Worm (Caenorhabditis elegans) whole organism, L4 larva: Measurements from ENCODE around the gene lbp-2.

Experiments
- F26F4.8 ChIP-seq: fragments of 200-800 bp; sonication (Bioruptor generic); conservative IDR thresholded peaks from 2 replicates; pipeline ENCODE4 v1.3.6; 2022; ENCODE audit warnings: missing genetic modification characterization, missing compliant biosample characterization
- F37D6.2 ChIP-seq: sonication (generic microtip); optimal IDR thresholded peaks from 2 replicates; lab custom pipeline; 2016; ENCODE audit warnings: mild to moderate bottlenecking, missing genetic modification characterization, missing compliant biosample characterization
- F44E2.7 ChIP-seq: fragments of 200-800 bp; sonication (Bioruptor generic); IDR thresholded peaks from 2 replicates; pipeline ENCODE4 v2.1.2; 2022; ENCODE audit warnings: missing genetic modification characterization, missing compliant biosample characterization
- Y105C5A.15 ChIP-seq: fragments of 200-800 bp; sonication (Bioruptor generic); IDR thresholded peaks from 2 replicates; pipeline ENCODE4 v1.3.6; 2022; ENCODE audit warnings: missing genetic modification characterization, missing compliant biosample characterization
- aha-1 ChIP-seq: fragments of 150-350 bp; peaks from one replicate; lab custom pipeline; 2014; ENCODE audit warnings: missing biosample characterization, missing genetic modification characterization
- aly-2 ChIP-seq: sonication (generic microtip); optimal IDR thresholded peaks from 2 replicates; lab custom pipeline; 2018; ENCODE audit warnings: missing biosample characterization, missing genetic modification characterization
- ceh-28 ChIP-seq: fragments of 150-350 bp; optimal IDR thresholded peaks from 2 replicates; lab custom pipeline; 2014; ENCODE audit warnings: missing biosample characterization, missing genetic modification reagents, missing genetic modification characterization
- ceh-44 ChIP-seq: fragments of 200-800 bp; sonication (Bioruptor generic); IDR thresholded peaks from 2 replicates; pipeline ENCODE4 v1.3.6; 2022; ENCODE audit warnings: missing genetic modification reagents, missing genetic modification characterization, missing compliant biosample characterization
- cey-2 ChIP-seq: sonication (generic microtip); optimal IDR thresholded peaks from 3 replicates; lab custom pipeline; 2017; ENCODE audit warnings: missing genetic modification characterization, mild to moderate bottlenecking, missing compliant biosample characterization, antibody characterized with exemption, borderline replicate concordance; ENCODE audit not compliant: insufficient read depth
- ctbp-1 ChIP-seq: fragments of 200-800 bp; sonication (Bioruptor generic); IDR thresholded peaks from 2 replicates; pipeline ENCODE4 v1.3.6; 2022; ENCODE audit warnings: missing genetic modification reagents, missing genetic modification characterization, missing compliant biosample characterization
- daf-12 ChIP-seq: fragments of 150-350 bp; optimal IDR thresholded peaks from 2 replicates; lab custom pipeline; 2014; ENCODE audit warnings: missing biosample characterization, missing genetic modification reagents, missing genetic modification characterization
- daf-16 ChIP-seq, 3 experiments: sonication (generic microtip); optimal IDR thresholded peaks; 2 replicates each; lab custom pipeline; 2016 to 2017; ENCODE audit warnings: missing genetic modification characterization in 3 of 3, missing genetic modification reagents in 3 of 3, mild to moderate bottlenecking in 2 of 3, missing compliant biosample characterization in 2 of 3, missing biosample characterization in 1 of 3, moderate library complexity in 1 of 3
- daf-8 ChIP-seq: fragments of 200-800 bp; sonication (Bioruptor generic); IDR thresholded peaks from 2 replicates; pipeline ENCODE4 v1.3.6; 2022; ENCODE audit warnings: missing genetic modification characterization, missing compliant biosample characterization
- dmd-8 ChIP-seq: fragments of 200-800 bp; sonication (Bioruptor generic); IDR thresholded peaks from 2 replicates; pipeline ENCODE4 v1.3.6; 2022; ENCODE audit warnings: missing genetic modification characterization, missing compliant biosample characterization
- dmd-9 ChIP-seq: fragments of 200-800 bp; sonication (Bioruptor generic); IDR thresholded peaks from 2 replicates; pipeline ENCODE4 v1.3.6; 2022; ENCODE audit warnings: missing genetic modification reagents, missing genetic modification characterization, missing compliant biosample characterization
- dve-1 ChIP-seq: sonication (generic microtip); optimal IDR thresholded peaks from 2 replicates; lab custom pipeline; 2017; ENCODE audit warnings: antibody characterized with exemption, mild to moderate bottlenecking, missing genetic modification characterization, missing compliant biosample characterization; ENCODE audit not compliant: insufficient read depth
- fkh-10 ChIP-seq: fragments of 150-350 bp; optimal IDR thresholded peaks from 2 replicates; lab custom pipeline; 2014; ENCODE audit warnings: missing biosample characterization, missing genetic modification reagents, missing genetic modification characterization
- gei-8 ChIP-seq: fragments of 200-800 bp; sonication (Bioruptor generic); optimal IDR thresholded peaks from 2 replicates; lab custom pipeline; 2018; ENCODE audit warnings: mild to moderate bottlenecking, missing genetic modification characterization, missing compliant biosample characterization
- lim-7 ChIP-seq: fragments of 200-800 bp; sonication (Bioruptor generic); IDR thresholded peaks from 2 replicates; pipeline ENCODE4 v1.3.6; 2022; ENCODE audit warnings: missing genetic modification characterization, missing compliant biosample characterization
- lin-15B ChIP-seq: fragments of 150-350 bp; sonication (generic microtip); optimal IDR thresholded peaks from 3 replicates; lab custom pipeline; 2014; ENCODE audit warnings: missing biosample characterization, missing genetic modification characterization
- lin-38 ChIP-seq: fragments of 200-800 bp; sonication (Bioruptor generic); IDR thresholded peaks from 2 replicates; pipeline ENCODE4 v1.3.6; 2022; ENCODE audit warnings: missing genetic modification reagents, missing genetic modification characterization, missing compliant biosample characterization
- lin-39 ChIP-seq: fragments of 150-350 bp; optimal IDR thresholded peaks from 2 replicates; lab custom pipeline; 2014; ENCODE audit warnings: missing biosample characterization, missing genetic modification reagents, missing genetic modification characterization
- lsy-2 ChIP-seq, 2 experiments: fragments of 150-350 bp in 1 of 2; sonication (generic microtip) in 1 of 2; optimal IDR thresholded peaks; 2 replicates each; lab custom pipeline; 2014 to 2017; ENCODE audit warnings: missing biosample characterization in 2 of 2, missing genetic modification characterization in 2 of 2
- madf-5 ChIP-seq, 2 experiments: fragments of 200-800 bp; sonication (Bioruptor generic); IDR thresholded peaks; 2 replicates each; pipeline ENCODE4 v1.3.6; 2022; ENCODE audit warnings: missing compliant biosample characterization in 2 of 2, missing genetic modification characterization in 2 of 2
- mdl-1 ChIP-seq, 2 experiments: fragments of 150-350 bp in 1 of 2; sonication (generic microtip) in 1 of 2; optimal IDR thresholded peaks; 2 replicates each; lab custom pipeline; 2014 to 2017; ENCODE audit warnings: missing biosample characterization in 2 of 2, missing genetic modification characterization in 2 of 2
- mdt-29 ChIP-seq: fragments of 200-800 bp; sonication (Bioruptor generic); IDR thresholded peaks from 2 replicates; pipeline ENCODE4 v1.3.6; 2022; ENCODE audit warnings: missing genetic modification reagents, missing genetic modification characterization, missing compliant biosample characterization
- mep-1 ChIP-seq: fragments of 150-350 bp; sonication (generic microtip); optimal IDR thresholded peaks from 3 replicates; lab custom pipeline; 2014; ENCODE audit warnings: missing biosample characterization, missing genetic modification characterization
- mes-2 ChIP-seq: sonication (generic microtip); optimal IDR thresholded peaks from 2 replicates; lab custom pipeline; 2016; ENCODE audit warnings: missing genotype, mild to moderate bottlenecking, missing genetic modification characterization, missing compliant biosample characterization; ENCODE audit not compliant: poor library complexity, severe bottlenecking
- mxl-2 ChIP-seq: fragments of 200-800 bp; sonication (Bioruptor generic); conservative IDR thresholded peaks from 2 replicates; pipeline ENCODE4 v1.3.6; 2022; ENCODE audit warnings: missing genetic modification reagents, missing genetic modification characterization, missing compliant biosample characterization
- nhr-10 ChIP-seq: fragments of 150-350 bp; optimal IDR thresholded peaks from 2 replicates; lab custom pipeline; 2014; ENCODE audit warnings: missing biosample characterization, missing genetic modification characterization
- nhr-11 ChIP-seq: fragments of 150-350 bp; optimal IDR thresholded peaks from 2 replicates; lab custom pipeline; 2014; ENCODE audit warnings: missing biosample characterization, missing genetic modification characterization
- nhr-111 ChIP-seq: fragments of 200-800 bp; sonication (Bioruptor generic); optimal IDR thresholded peaks from 2 replicates; lab custom pipeline; 2018; ENCODE audit warnings: mild to moderate bottlenecking, missing genetic modification characterization, missing compliant biosample characterization
- nhr-25 ChIP-seq: sonication (generic microtip); optimal IDR thresholded peaks from 2 replicates; lab custom pipeline; 2017; ENCODE audit warnings: missing genetic modification characterization, mild to moderate bottlenecking, missing compliant biosample characterization, antibody characterized with exemption, moderate library complexity, borderline replicate concordance; ENCODE audit not compliant: insufficient read depth
- nhr-41 ChIP-seq: fragments of 200-800 bp; sonication (Bioruptor generic); IDR thresholded peaks from 2 replicates; pipeline ENCODE4 v1.3.6; 2022; ENCODE audit warnings: missing genetic modification reagents, missing genetic modification characterization, missing compliant biosample characterization
- nhr-42 ChIP-seq: fragments of 200-800 bp; sonication (Bioruptor generic); IDR thresholded peaks from 2 replicates; pipeline ENCODE4 v1.3.6; 2022; ENCODE audit warnings: missing genetic modification characterization, missing compliant biosample characterization
- nhr-48 ChIP-seq: sonication (generic microtip); optimal IDR thresholded peaks from 2 replicates; lab custom pipeline; 2016; ENCODE audit warnings: mild to moderate bottlenecking, missing genetic modification characterization, missing compliant biosample characterization
- nhr-6 ChIP-seq: fragments of 150-350 bp; optimal IDR thresholded peaks from 2 replicates; lab custom pipeline; 2014; ENCODE audit warnings: missing biosample characterization, missing genetic modification characterization
- nhr-76 ChIP-seq: fragments of 150-350 bp; optimal IDR thresholded peaks from 2 replicates; lab custom pipeline; 2014; ENCODE audit warnings: missing biosample characterization, missing genetic modification characterization
- nhr-77 ChIP-seq: fragments of 150-350 bp; optimal IDR thresholded peaks from 2 replicates; lab custom pipeline; 2014; ENCODE audit warnings: missing biosample characterization, missing genetic modification characterization
- pha-4 ChIP-seq, 2 experiments: fragments of 150-350 bp in 1 of 2; fragments of 200-800 bp in 1 of 2; sonication (Bioruptor generic) in 1 of 2; IDR thresholded peaks in 1 of 2; optimal IDR thresholded peaks in 1 of 2; 2 replicates each; pipeline versions ENCODE4 v1.3.6 to Lab custom; 2014 to 2022; ENCODE audit warnings: missing genetic modification characterization in 2 of 2, missing genetic modification reagents in 2 of 2, missing biosample characterization in 1 of 2, missing compliant biosample characterization in 1 of 2
- pqm-1 ChIP-seq: sonication (generic microtip); optimal IDR thresholded peaks from 2 replicates; lab custom pipeline; 2017; ENCODE audit warnings: missing biosample characterization, missing genetic modification characterization
- saeg-2 ChIP-seq: fragments of 200-800 bp; sonication (Bioruptor generic); IDR thresholded peaks from 2 replicates; pipeline ENCODE4 v1.3.6; 2022; ENCODE audit warnings: missing genetic modification reagents, missing genetic modification characterization, missing compliant biosample characterization
- sdz-12 ChIP-seq: fragments of 200-800 bp; sonication (Bioruptor generic); optimal IDR thresholded peaks from 2 replicates; lab custom pipeline; 2018; ENCODE audit warnings: mild to moderate bottlenecking, missing genetic modification characterization, missing compliant biosample characterization
- set-16 ChIP-seq: fragments of 200-800 bp; sonication (Bioruptor generic); IDR thresholded peaks from 2 replicates; pipeline ENCODE4 v1.3.6; 2022; ENCODE audit warnings: missing genetic modification reagents, missing genetic modification characterization, missing compliant biosample characterization
- skn-1 ChIP-seq: fragments of 150-350 bp; optimal IDR thresholded peaks from 2 replicates; lab custom pipeline; 2014; ENCODE audit warnings: missing biosample characterization, missing genetic modification characterization
- spr-1 ChIP-seq: sonication (generic microtip); optimal IDR thresholded peaks from 2 replicates; lab custom pipeline; 2016; ENCODE audit warnings: mild to moderate bottlenecking, missing genetic modification characterization, missing compliant biosample characterization
- spr-3 ChIP-seq: fragments of 200-800 bp; sonication (Bioruptor generic); optimal IDR thresholded peaks from 2 replicates; lab custom pipeline; 2018; ENCODE audit warnings: mild to moderate bottlenecking, missing genetic modification characterization, missing compliant biosample characterization
- unc-39 ChIP-seq: sonication (generic microtip); optimal IDR thresholded peaks from 2 replicates; lab custom pipeline; 2017; ENCODE audit warnings: missing biosample characterization, missing genetic modification characterization
- zag-1 ChIP-seq: fragments of 150-350 bp; optimal IDR thresholded peaks from 2 replicates; lab custom pipeline; 2014; ENCODE audit warnings: missing biosample characterization, missing genetic modification characterization
- zip-2 ChIP-seq: fragments of 150-350 bp; optimal IDR thresholded peaks from 2 replicates; lab custom pipeline; 2014; ENCODE audit warnings: missing biosample characterization, missing genetic modification characterization
- ztf-11 ChIP-seq: fragments of 150-350 bp; optimal IDR thresholded peaks from 2 replicates; lab custom pipeline; 2014; ENCODE audit warnings: missing biosample characterization, missing genetic modification characterization

The lbp-2 gene

DNA sequence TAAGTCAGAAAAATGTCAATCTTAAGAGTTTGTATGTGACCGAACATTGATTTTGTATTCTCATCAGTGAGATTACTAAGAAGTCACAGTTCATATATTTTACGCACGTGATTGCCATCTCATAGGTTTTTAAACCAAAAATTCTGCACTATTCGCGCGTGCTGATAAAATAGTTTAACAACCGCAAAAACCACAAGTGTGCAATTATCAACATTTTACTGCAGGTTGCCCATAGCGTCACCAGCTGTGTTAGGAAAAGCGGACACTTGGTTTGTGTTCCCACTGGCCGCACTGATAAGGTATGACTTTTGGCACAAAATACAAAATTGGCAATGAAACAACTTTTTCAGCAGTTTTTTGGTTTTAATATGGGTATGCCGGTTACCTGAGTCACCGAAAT is 29.7 kb downstream of the lbp-2 start:
- TF ChIP-seq F37D6.2 (tag; lab: Kevin White, UChicago): no peak
- TF ChIP-seq ceh-28 (tag; lab: Kevin White, UChicago): no peak
- TF ChIP-seq nhr-25 (tag; lab: Kevin White, UChicago): no peak
- TF ChIP-seq daf-12 (tag; lab: Kevin White, UChicago): no peak
- no peak for TF ChIP-seq ctbp-1 (GFP tag; lab: Robert Waterston, UW)
- no peak for TF ChIP-seq lim-7 (GFP tag; lab: Robert Waterston, UW)
- TF ChIP-seq ztf-11 (tag; lab: Kevin White, UChicago): no peak
- no peak for TF ChIP-seq nhr-111 (GFP tag; lab: Kevin White, UChicago)
- TF ChIP-seq nhr-77 (tag; lab: Kevin White, UChicago): peak; percentile 79
- no peak for TF ChIP-seq spr-1 (tag; lab: Kevin White, UChicago)
- peak; percentile 84 for TF ChIP-seq gei-8
- TF ChIP-seq nhr-41 (GFP tag; lab: Robert Waterston, UW): 0 out of 2 replicates have a peak, but pooled peaks have one; percentile 11
- TF ChIP-seq madf-5 (GFP tag; IDR thresholded peaks at IDR 0.05; lab: Robert Waterston, UW): no peak
- TF ChIP-seq aly-2 (tag; lab: Kevin White, UChicago): no peak
- TF ChIP-seq set-16 (GFP tag; lab: Robert Waterston, UW): no peak
- peak; percentile 13 for TF ChIP-seq aha-1 (tag; lab: Kevin White, UChicago)
- TF ChIP-seq nhr-76: no peak
- peak; percentile 95 for TF ChIP-seq nhr-48 (tag; lab: Kevin White, UChicago)
- no peak for TF ChIP-seq fkh-10
- peak; percentile 91 for TF ChIP-seq dve-1
- TF ChIP-seq mxl-2: no peak
- TF ChIP-seq lin-38 (GFP tag; lab: Robert Waterston, UW): no peak
- TF ChIP-seq mep-1 (tag; lab: Kevin White, UChicago): no peak
- TF ChIP-seq cey-2 (tag; lab: Kevin White, UChicago): no peak
- TF ChIP-seq spr-3: no peak
- no peak for TF ChIP-seq dmd-9 (GFP tag; lab: Robert Waterston, UW)
- TF ChIP-seq lsy-2 (tag; optimal IDR thresholded peaks at IDR 0.05; lab: Kevin White, UChicago): no peak
- no peak for TF ChIP-seq nhr-42
- TF ChIP-seq ceh-44 (GFP tag; lab: Robert Waterston, UW): no peak
- peak; percentile 88 for TF ChIP-seq saeg-2 (GFP tag; lab: Robert Waterston, UW)
- TF ChIP-seq lin-39 (tag; lab: Kevin White, UChicago): no peak
- no peak for TF ChIP-seq zip-2 (tag; lab: Kevin White, UChicago)
- TF ChIP-seq pqm-1: peak; percentile 90
- no peak for TF ChIP-seq F26F4.8
- no peak for TF ChIP-seq daf-8 (GFP tag; lab: Robert Waterston, UW)
- TF ChIP-seq dmd-8: no peak
- TF ChIP-seq skn-1: no peak
- TF ChIP-seq nhr-6: no peak
- TF ChIP-seq lin-15B: no peak
- no peak for TF ChIP-seq Y105C5A.15 (GFP tag; lab: Robert Waterston, UW)
- TF ChIP-seq F44E2.7 (GFP tag; lab: Robert Waterston, UW): no peak
- no peak for TF ChIP-seq zag-1
- no peak for TF ChIP-seq unc-39
- no peak for TF ChIP-seq nhr-10
- TF ChIP-seq daf-16 (GFP tag; optimal IDR thresholded peaks at IDR 0.05; lab: Kevin White, UChicago): peak in 1 of 2 experiments; percentile 53
- TF ChIP-seq daf-16 (tag; optimal IDR thresholded peaks at IDR 0.05; lab: Kevin White, UChicago): peak; percentile 82
- TF ChIP-seq mdl-1 (tag; optimal IDR thresholded peaks at IDR 0.05; lab: Kevin White, UChicago): peak in 1 of 2 experiments; percentile 69
- no peak for TF ChIP-seq pha-4 (GFP tag; IDR thresholded peaks at IDR 0.05; lab: Robert Waterston, UW)
- TF ChIP-seq pha-4 (tag; optimal IDR thresholded peaks at IDR 0.05; lab: Kevin White, UChicago): no peak
- TF ChIP-seq sdz-12 (GFP tag; lab: Kevin White, UChicago): no peak
- TF ChIP-seq mdt-29 (GFP tag; lab: Robert Waterston, UW): no peak; the same call in 1 of the 2 replicates
- no peak for TF ChIP-seq mes-2 (tag; lab: Kevin White, UChicago)
- TF ChIP-seq nhr-11: no peak
